Fruit fly (Drosophila melanogaster): ENCODE data around the gene Cad96Ca.
A peak's percentile ranks its signal among the peaks of the same experiment; 100 is the strongest.

Cad96Ca gene

dm6 chr3R:25178521-25178920 lies 29.6 kb downstream of the Cad96Ca start (continued):
- TF ChIP-seq da (GFP tag; optimal IDR thresholded peaks at IDR 0.05) (no peak), kay (GFP tag; optimal IDR thresholded peaks at IDR 0.05) (no peak), CrebB (tag; optimal IDR thresholded peaks at IDR 0.05) (peak; percentile 13), ems (GFP tag; optimal IDR thresholded peaks at IDR 0.05) (no peak), btn (GFP tag; optimal IDR thresholded peaks at IDR 0.05) (no peak), CG5953 (GFP tag; IDR thresholded peaks at IDR 0.05) (0 out of 2 replicates have a peak, but pooled peaks have one; percentile 59), CG1647 (GFP tag; optimal IDR thresholded peaks at IDR 0.05) (no peak), Neu2 (GFP tag; optimal IDR thresholded peaks at IDR 0.05; ENCODE audit: borderline replicate concordance) (no peak), sr (GFP tag; IDR thresholded peaks at IDR 0.05) (peak; percentile 24; the same call in 1 of the 3 replicates), CG8944 (GFP tag; optimal IDR thresholded peaks at IDR 0.05) (no peak), CG15073 (GFP tag; optimal IDR thresholded peaks at IDR 0.05) (no peak), CG11456 (GFP tag; IDR thresholded peaks at IDR 0.05) (peak; percentile 61; the same call in 1 of the 3 replicates), bab2 (GFP tag; optimal IDR thresholded peaks at IDR 0.05) (no peak), danr (GFP tag; IDR thresholded peaks at IDR 0.05) (peak; percentile 54; the same call in 1 of the 2 replicates), ssp (GFP tag; IDR thresholded peaks at IDR 0.05) (peak; percentile 37; the same call in 1 of the 2 replicates), tna (GFP tag; IDR thresholded peaks at IDR 0.05; ENCODE audit: partially characterized antibody) (no peak), CG3407 (GFP tag; optimal IDR thresholded peaks at IDR 0.05) (peak; percentile 35), dm (GFP tag; optimal IDR thresholded peaks at IDR 0.05) (no peak), nmo (GFP tag; optimal IDR thresholded peaks at IDR 0.05) (peak; percentile 71), corto (GFP tag; optimal IDR thresholded peaks at IDR 0.05) (peak; percentile 14), odd (GFP tag; optimal IDR thresholded peaks at IDR 0.05) (peak; percentile 13), CG15514 (GFP tag; optimal IDR thresholded peaks at IDR 0.05) (peak; percentile 8), Mes4 (GFP tag; optimal IDR thresholded peaks at IDR 0.05) (peak; percentile 53), CG10321 (GFP tag; IDR thresholded peaks at IDR 0.05) (no peak), CG14441 (GFP tag; IDR thresholded peaks at IDR 0.05) (peak; percentile 63), CG6813 (GFP tag; optimal IDR thresholded peaks at IDR 0.05) (peak; percentile 7), CG10267 (tag; optimal IDR thresholded peaks at IDR 0.05) (peak; percentile 57), yki (optimal IDR thresholded peaks at IDR 0.05) (no peak), jigr1 (GFP tag; IDR thresholded peaks at IDR 0.05) (0 out of 3 replicates have a peak, but pooled peaks have one; percentile 59), NK7.1 (GFP tag; optimal IDR thresholded peaks at IDR 0.05) (no peak), CoRest (tag; optimal IDR thresholded peaks at IDR 0.05) (peak; percentile 74), Usf (GFP tag; optimal IDR thresholded peaks at IDR 0.05) (peak; percentile 68), vvl (GFP tag; IDR thresholded peaks at IDR 0.05) (0 out of 2 replicates have a peak, but pooled peaks have one; percentile 26), sna (GFP tag; IDR thresholded peaks at IDR 0.05; ENCODE audit: partially characterized antibody) (no peak), CG13775 (GFP tag; optimal IDR thresholded peaks at IDR 0.05) (peak; percentile 77), row (GFP tag; IDR thresholded peaks at IDR 0.05) (peak; percentile 81), CG2202 (tag; optimal IDR thresholded peaks at IDR 0.05) (peak; percentile 70), HLHmδ (GFP tag; optimal IDR thresholded peaks at IDR 0.05) (no peak), D19B (GFP tag; optimal IDR thresholded peaks at IDR 0.05) (peak; percentile 15), Scr (GFP tag; IDR thresholded peaks at IDR 0.05; ENCODE audit: partially characterized antibody) (no peak), MESR4 (GFP tag; optimal IDR thresholded peaks at IDR 0.05) (no peak), CG30020 (tag; optimal IDR thresholded peaks at IDR 0.05) (peak; percentile 32), CG6689 (GFP tag; IDR thresholded peaks at IDR 0.05) (peak; percentile 75), CG31224 (GFP tag; IDR thresholded peaks at IDR 0.05) (0 out of 2 replicates have a peak, but pooled peaks have one; percentile 33), ewg (GFP tag; optimal IDR thresholded peaks at IDR 0.05) (peak; percentile 60), zen2 (GFP tag; IDR thresholded peaks at IDR 0.05; ENCODE audit: partially characterized antibody) (no peak), Mrtf (GFP tag; IDR thresholded peaks at IDR 0.05) (peak; percentile 75), fd102C (GFP tag; optimal IDR thresholded peaks at IDR 0.05) (peak; percentile 89), Ravus (GFP tag; IDR thresholded peaks at IDR 0.05) (no peak), tap (tag; optimal IDR thresholded peaks at IDR 0.05) (peak; percentile 19), Antp (GFP tag; optimal IDR thresholded peaks at IDR 0.05) (no peak)
